Worm (Caenorhabditis elegans): ENCODE data around the gene ufbp-1.
A peak's percentile ranks its signal among the peaks of the same experiment; 100 is the strongest.

The ufbp-1 gene

ce11 chrIII:8398411-8398810, 45.0 kb downstream of the ufbp-1 start, which contains the start of gene ZK353.2 (continued):
- TF ChIP-seq mel-28 (tag; optimal IDR thresholded peaks at IDR 0.05; ENCODE audit: borderline replicate concordance) (no peak), ceh-27 (GFP tag; optimal IDR thresholded peaks at IDR 0.05) (no peak), B0261.1 (tag; optimal IDR thresholded peaks at IDR 0.05) (no peak), tbp1 (GFP tag; optimal IDR thresholded peaks at IDR 0.05) (no peak)

- no peak for TF ChIP-seq C17E4.6 (GFP tag; IDR thresholded peaks at IDR 0.05)
These were observed 47.7 kb downstream of the ufbp-1 start, which contains the start of gene ZK353.3 for ce11 chrIII:8395685-8396084. TSS of gene ZK353.3 (plus strand) at chrIII:8395985.

- TF ChIP-seq nhr-90 (tag; optimal IDR thresholded peaks at IDR 0.05) = no peak
- TF ChIP-seq hlh-26 (GFP tag; conservative IDR thresholded peaks at IDR 0.05) = no peak
- no peak for TF ChIP-seq ceh-27 (GFP tag; optimal IDR thresholded peaks at IDR 0.05)
- no peak for TF ChIP-seq F49E8.2 (tag; optimal IDR thresholded peaks at IDR 0.05; ENCODE audit: insufficient read depth)
- TF ChIP-seq him-1 (tag; optimal IDR thresholded peaks at IDR 0.05) = no peak
- no peak for TF ChIP-seq hmg-1.2 (GFP tag; IDR thresholded peaks at IDR 0.05)
- no peak for TF ChIP-seq fkh-3 (tag; optimal IDR thresholded peaks at IDR 0.05)
- TF ChIP-seq repo-1 (tag; optimal IDR thresholded peaks at IDR 0.05) = no peak
- TF ChIP-seq dpl-1 (GFP tag; optimal IDR thresholded peaks at IDR 0.05) = no peak
These were observed 48.8 kb downstream of the ufbp-1 start, which contains the start of gene ZK353.10 for ce11 chrIII:8394374-8395302. TSS of gene ZK353.10 (minus strand) at chrIII:8394424.

- TF ChIP-seq ekl-4 (GFP tag; IDR thresholded peaks at IDR 0.05) (no peak), ztf-28 (GFP tag; IDR thresholded peaks at IDR 0.05) (no peak), nfyb-1 (GFP tag; IDR thresholded peaks at IDR 0.05) (0 out of 2 replicates have a peak, but pooled peaks have one; percentile 19), unc-62 (GFP tag; optimal IDR thresholded peaks at IDR 0.05) (no peak), K12H6.12 (tag; optimal IDR thresholded peaks at IDR 0.05) (peak; percentile 22)
These were observed 51.1 kb downstream of the ufbp-1 start for ce11 chrIII:8392307-8392706.

- no peak for TF ChIP-seq snpc-1.3 (tag; optimal IDR thresholded peaks at IDR 0.05; ENCODE audit: insufficient read depth)
These were observed 53.9 kb downstream of the ufbp-1 start, which contains the start of gene ZK353.4 for ce11 chrIII:8389539-8389938. TSS of gene ZK353.4 (minus strand) at chrIII:8389639.
